Worm (Caenorhabditis elegans) whole organism, early embryonic: ENCODE measurements around the gene K01D12.1.
A peak's percentile ranks its signal among the peaks of the same experiment; 100 is the strongest.

Source experiments
- B0310.2 ChIP-seq: sonication (generic microtip); optimal IDR thresholded peaks from 2 replicates; lab custom pipeline; 2016; ENCODE audit warnings: mild to moderate bottlenecking, missing genetic modification characterization, missing compliant biosample characterization
- F13C5.2 ChIP-seq: sonication (generic microtip); optimal IDR thresholded peaks from 2 replicates; lab custom pipeline; 2017; ENCODE audit warnings: mild to moderate bottlenecking, missing genetic modification characterization, inconsistent platforms, missing compliant biosample characterization
- aly-1 ChIP-seq: sonication (generic microtip); optimal IDR thresholded peaks from 2 replicates; lab custom pipeline; 2016; ENCODE audit warnings: missing genetic modification characterization, missing compliant biosample characterization
- ama-1 ChIP-seq: fragments of 150-350 bp; optimal IDR thresholded peaks from 2 replicates; lab custom pipeline; 2014
- ceh-13 ChIP-seq: fragments of 200-800 bp; sonication (Bioruptor generic); optimal IDR thresholded peaks from 2 replicates; lab custom pipeline; 2018; ENCODE audit warnings: mild to moderate bottlenecking, missing genetic modification characterization, missing compliant biosample characterization
- ceh-36 ChIP-seq: sonication (generic microtip); optimal IDR thresholded peaks from 2 replicates; lab custom pipeline; 2016; ENCODE audit warnings: missing genetic modification characterization, inconsistent platforms, missing compliant biosample characterization
- ets-7 ChIP-seq: sonication (generic microtip); optimal IDR thresholded peaks from 2 replicates; lab custom pipeline; 2016; ENCODE audit warnings: missing genotype, missing genetic modification characterization, missing compliant biosample characterization
- flt-1 ChIP-seq: fragments of 200-800 bp; sonication (Bioruptor generic); IDR thresholded peaks from 2 replicates; pipeline ENCODE4 v1.3.6; 2022; ENCODE audit warnings: missing genetic modification characterization, missing compliant biosample characterization
- hmbx-1 ChIP-seq: sonication (generic microtip); optimal IDR thresholded peaks from 2 replicates; lab custom pipeline; 2016; ENCODE audit warnings: mild to moderate bottlenecking, missing genetic modification characterization, missing compliant biosample characterization
- hmg-4 ChIP-seq: fragments of 200-800 bp; sonication (Bioruptor generic); optimal IDR thresholded peaks from 2 replicates; lab custom pipeline; 2018; ENCODE audit warnings: mild to moderate bottlenecking, missing genetic modification characterization, missing compliant biosample characterization
- hnd-1 ChIP-seq: sonication (generic microtip); optimal IDR thresholded peaks from 2 replicates; lab custom pipeline; 2016; ENCODE audit warnings: missing genetic modification characterization, missing compliant biosample characterization
- pes-1 ChIP-seq: fragments of 200-800 bp; sonication (Bioruptor generic); IDR thresholded peaks from 2 replicates; pipeline ENCODE4 v1.3.6; 2022; ENCODE audit warnings: missing genetic modification reagents, missing genetic modification characterization, missing compliant biosample characterization
- scrt-1 ChIP-seq: fragments of 200-800 bp; sonication (Bioruptor generic); IDR thresholded peaks from 2 replicates; pipeline ENCODE4 v1.3.6; 2022; ENCODE audit warnings: missing genetic modification characterization, missing compliant biosample characterization
- sea-1 ChIP-seq: fragments of 200-800 bp; sonication (Bioruptor generic); conservative IDR thresholded peaks from 2 replicates; pipeline ENCODE4 v1.3.6; 2022; ENCODE audit warnings: missing genetic modification characterization, missing compliant biosample characterization
- tbx-11 ChIP-seq: fragments of 200-800 bp; sonication (Bioruptor generic); IDR thresholded peaks from 2 replicates; pipeline ENCODE4 v1.3.6; 2022; ENCODE audit warnings: missing genetic modification characterization, missing compliant biosample characterization
- tbx-37 ChIP-seq: fragments of 200-800 bp; sonication (Bioruptor generic); conservative IDR thresholded peaks from 2 replicates; pipeline ENCODE4 v1.3.6; 2022; ENCODE audit warnings: missing genetic modification reagents, missing genetic modification characterization, missing compliant biosample characterization
- tra-4 ChIP-seq: sonication (generic microtip); optimal IDR thresholded peaks from 2 replicates; lab custom pipeline; 2017; ENCODE audit warnings: missing genetic modification characterization, missing compliant biosample characterization

Gene K01D12.1

DNA sequence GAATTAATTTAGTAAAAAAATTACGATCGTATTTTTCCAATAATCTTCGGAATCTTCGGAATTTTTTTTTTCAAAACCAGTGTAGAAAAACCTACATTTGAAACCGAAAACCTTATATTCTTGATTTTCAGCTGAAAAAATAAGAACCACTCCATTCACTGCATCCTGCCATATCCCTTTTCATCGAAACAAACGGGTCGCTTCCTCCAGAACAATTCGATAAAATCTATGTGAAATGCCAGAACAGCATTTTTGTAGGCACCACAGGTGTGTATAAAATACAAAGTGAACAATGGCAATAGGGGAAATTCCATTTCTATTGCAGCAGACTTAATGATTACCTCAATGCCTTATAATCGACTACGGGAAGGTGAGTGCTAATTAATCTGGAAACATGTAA is at the start of gene K01D12.1:
Gene K01D12.1 (plus strand): TSS at position 301 of the 400 bp plus-strand sequence.
- TF ChIP-seq ets-7 (no peak), tbx-11 (GFP tag; lab: Robert Waterston, UW) (no peak), sea-1 (GFP tag; lab: Robert Waterston, UW) (no peak), tra-4 (tag; lab: Kevin White, UChicago) (no peak), flt-1 (GFP tag; lab: Robert Waterston, UW) (no peak), F13C5.2 (no peak), hmg-4 (GFP tag; lab: Kevin White, UChicago) (no peak), aly-1 (no peak), hnd-1 (no peak), ama-1 (no peak), tbx-37 (GFP tag; lab: Robert Waterston, UW) (no peak), ceh-36 (tag; lab: Kevin White, UChicago) (no peak), scrt-1 (GFP tag; lab: Robert Waterston, UW) (no peak), ceh-13 (no peak)

DNA sequence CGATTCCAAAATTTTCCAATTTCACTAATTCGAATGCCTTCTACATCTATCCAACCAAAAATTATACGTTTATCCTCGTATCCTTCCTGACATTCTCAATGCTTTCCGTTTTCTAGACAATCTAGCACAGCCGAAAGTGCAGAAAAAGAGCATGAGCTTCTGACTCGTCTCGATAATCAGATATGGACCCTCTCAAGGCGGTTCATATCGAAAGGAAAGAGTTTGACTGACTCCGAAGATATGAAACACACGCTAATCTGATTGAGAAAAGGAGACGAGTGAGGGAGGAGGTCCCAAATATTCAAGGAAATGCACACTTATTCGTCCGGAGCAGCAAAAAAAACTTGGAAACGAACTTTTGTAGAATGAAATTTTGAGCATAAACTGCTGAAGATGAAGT is 48.2 kb upstream of the K01D12.1 start:
- TF ChIP-seq tbx-37 (GFP tag; lab: Robert Waterston, UW) (no peak), hnd-1 (no peak), tbx-11 (GFP tag; lab: Robert Waterston, UW) (no peak), ama-1 (no peak), pes-1 (GFP tag; lab: Robert Waterston, UW) (no peak)

DNA sequence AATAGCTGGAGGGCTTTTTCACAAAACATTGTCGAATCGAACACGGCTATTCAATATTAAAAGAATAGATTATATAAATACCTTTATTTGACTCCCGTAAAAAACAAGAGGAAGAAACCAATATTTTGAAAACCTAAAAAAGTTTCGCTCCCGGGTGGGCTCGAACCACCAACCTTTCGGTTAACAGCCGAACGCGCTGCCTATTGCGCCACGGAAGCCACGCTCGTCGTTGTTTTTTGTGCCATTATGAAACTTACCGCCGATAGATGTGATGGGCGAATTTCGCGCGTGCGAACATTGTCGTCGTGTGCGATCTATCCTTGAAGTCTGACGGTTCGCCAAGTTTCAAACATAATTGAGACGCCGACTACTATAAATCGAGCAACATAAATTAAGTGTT is 45.5 kb upstream of the K01D12.1 start:
- TF ChIP-seq aly-1 (no peak), pes-1 (GFP tag; lab: Robert Waterston, UW) (peak; percentile 82), F13C5.2 (no peak), tbx-11 (GFP tag; lab: Robert Waterston, UW) (no peak; the same call in 1 of the 2 replicates), ama-1 (no peak), ceh-13 (peak; percentile 10), tra-4 (tag; lab: Kevin White, UChicago) (no peak), sea-1 (GFP tag; lab: Robert Waterston, UW) (peak; percentile 69; the same call in 1 of the 2 replicates), hmg-4 (GFP tag; lab: Kevin White, UChicago) (peak; percentile 44), hmbx-1 (no peak), flt-1 (GFP tag; lab: Robert Waterston, UW) (0 out of 2 replicates have a peak, but pooled peaks have one; percentile 50), hnd-1 (peak; percentile 9), ceh-36 (tag; lab: Kevin White, UChicago) (peak; percentile 47), scrt-1 (GFP tag; lab: Robert Waterston, UW) (0 out of 2 replicates have a peak, but pooled peaks have one; percentile 65), tbx-37 (GFP tag; lab: Robert Waterston, UW) (peak; percentile 46; the same call in 1 of the 2 replicates), B0310.2 (tag; lab: Kevin White, UChicago) (no peak)

DNA sequence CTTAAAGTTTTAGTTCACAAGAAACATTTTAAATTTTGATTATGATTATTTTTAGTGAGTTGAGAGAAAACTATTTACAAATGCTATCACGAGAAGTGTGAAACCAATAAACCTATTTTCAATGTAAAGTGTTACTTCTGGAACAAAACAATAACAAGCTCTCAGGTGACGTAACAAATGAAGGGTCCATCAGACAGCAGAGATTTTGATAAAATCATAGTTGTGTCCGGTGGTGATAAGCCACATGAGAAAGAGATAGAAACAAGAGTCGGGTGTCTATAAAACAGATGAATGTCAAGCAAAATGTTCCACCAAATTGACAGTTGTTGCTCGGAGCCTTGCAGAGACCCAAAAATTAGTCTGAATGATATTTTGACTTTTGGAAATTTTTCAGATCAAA is 43.0 kb upstream of the K01D12.1 start:
- TF ChIP-seq flt-1 (GFP tag; lab: Robert Waterston, UW), result no peak
- TF ChIP-seq ama-1, result no peak
- no peak for TF ChIP-seq tra-4 (tag; lab: Kevin White, UChicago)
- TF ChIP-seq pes-1 (GFP tag; lab: Robert Waterston, UW), result no peak
- TF ChIP-seq hmg-4 (GFP tag; lab: Kevin White, UChicago), result no peak
- TF ChIP-seq tbx-11 (GFP tag; lab: Robert Waterston, UW), result no peak
- TF ChIP-seq ceh-36 (tag; lab: Kevin White, UChicago), result no peak
- no peak for TF ChIP-seq F13C5.2
- TF ChIP-seq ets-7, result no peak
- no peak for TF ChIP-seq aly-1
- no peak for TF ChIP-seq hnd-1

DNA sequence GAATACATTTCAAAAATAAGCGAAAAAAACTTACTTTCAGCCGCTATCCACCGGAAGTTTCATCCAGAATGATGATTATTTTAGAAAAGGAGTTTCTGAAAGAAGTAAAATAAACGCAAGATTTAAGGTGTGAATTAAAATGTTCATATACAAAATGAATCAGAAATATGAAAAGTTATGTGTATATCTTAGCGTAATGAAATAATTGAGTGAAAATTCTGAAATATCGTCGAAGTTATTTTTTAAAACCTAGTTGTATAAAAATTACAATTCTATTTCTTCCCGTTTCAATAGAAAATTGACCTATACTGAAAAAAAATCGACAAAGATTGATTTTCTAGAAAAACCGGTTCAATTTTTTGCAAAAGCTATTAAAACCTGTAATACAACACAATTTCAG is 39.5 kb upstream of the K01D12.1 start, which contains the start of gene twk-13:
Gene twk-13 (minus strand): TSS at position 101 of the 400 bp plus-strand sequence.
- no peak for TF ChIP-seq ceh-36 (tag; lab: Kevin White, UChicago)
- no peak for TF ChIP-seq aly-1
- TF ChIP-seq flt-1 (GFP tag; lab: Robert Waterston, UW), result no peak
- no peak for TF ChIP-seq tbx-37 (GFP tag; lab: Robert Waterston, UW)
- no peak for TF ChIP-seq ama-1
- TF ChIP-seq hmbx-1, result no peak
- TF ChIP-seq tra-4 (tag; lab: Kevin White, UChicago), result no peak
- TF ChIP-seq tbx-11 (GFP tag; lab: Robert Waterston, UW), result no peak
- TF ChIP-seq sea-1 (GFP tag; lab: Robert Waterston, UW), result no peak
- TF ChIP-seq ceh-13, result no peak
- TF ChIP-seq hmg-4 (GFP tag; lab: Kevin White, UChicago), result no peak
- TF ChIP-seq hnd-1, result no peak
- no peak for TF ChIP-seq scrt-1 (GFP tag; lab: Robert Waterston, UW)
- no peak for TF ChIP-seq B0310.2 (tag; lab: Kevin White, UChicago)
- TF ChIP-seq F13C5.2, result no peak
- TF ChIP-seq pes-1 (GFP tag; lab: Robert Waterston, UW), result no peak
- TF ChIP-seq ets-7, result no peak

DNA sequence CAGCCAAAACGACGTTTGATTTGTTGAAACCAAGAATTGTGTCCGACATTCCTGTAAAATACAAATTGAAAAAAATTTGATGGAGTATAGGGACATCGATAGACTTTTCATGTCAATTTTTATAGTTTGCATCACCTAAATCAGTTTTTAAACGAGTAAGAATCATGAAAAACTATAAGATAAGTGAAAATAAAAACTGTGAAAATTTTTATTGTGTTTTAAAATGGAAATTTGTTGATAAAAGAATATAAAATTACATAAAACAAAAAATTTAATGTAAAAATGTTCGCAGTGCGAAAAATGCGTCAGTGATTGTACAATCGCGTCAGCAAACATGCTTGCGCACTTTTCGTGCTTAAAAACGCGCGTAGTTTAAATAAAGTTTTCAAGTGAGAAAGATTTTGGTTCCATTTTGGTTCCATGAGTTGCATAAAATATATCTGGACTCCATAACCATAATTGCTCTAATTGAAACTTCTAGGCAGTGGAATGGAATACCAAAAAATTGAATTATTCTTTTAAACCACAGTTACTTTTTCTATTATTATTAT is 33.9 kb upstream of the K01D12.1 start, which contains the start of gene tomm-20:
Gene tomm-20 (minus strand): TSS at position 51 of the 551 bp plus-strand sequence.
- TF ChIP-seq ceh-13 (peak; percentile 2), scrt-1 (GFP tag; lab: Robert Waterston, UW) (peak; percentile 72), tbx-11 (GFP tag; lab: Robert Waterston, UW) (peak; percentile 76), flt-1 (GFP tag; lab: Robert Waterston, UW) (peak; percentile 65; the same call in 1 of the 2 replicates), hmg-4 (GFP tag; lab: Kevin White, UChicago) (no peak), F13C5.2 (peak; percentile 91), aly-1 (no peak), sea-1 (GFP tag; lab: Robert Waterston, UW) (no peak), tra-4 (tag; lab: Kevin White, UChicago) (no peak), hmbx-1 (peak; percentile 2), ama-1 (no peak), tbx-37 (GFP tag; lab: Robert Waterston, UW) (peak; percentile 50; the same call in 1 of the 2 replicates), B0310.2 (tag; lab: Kevin White, UChicago) (no peak), ceh-36 (tag; lab: Kevin White, UChicago) (peak; percentile 36), hnd-1 (peak; percentile 29), ets-7 (no peak), pes-1 (GFP tag; lab: Robert Waterston, UW) (peak; percentile 60; the same call in 1 of the 2 replicates)

DNA sequence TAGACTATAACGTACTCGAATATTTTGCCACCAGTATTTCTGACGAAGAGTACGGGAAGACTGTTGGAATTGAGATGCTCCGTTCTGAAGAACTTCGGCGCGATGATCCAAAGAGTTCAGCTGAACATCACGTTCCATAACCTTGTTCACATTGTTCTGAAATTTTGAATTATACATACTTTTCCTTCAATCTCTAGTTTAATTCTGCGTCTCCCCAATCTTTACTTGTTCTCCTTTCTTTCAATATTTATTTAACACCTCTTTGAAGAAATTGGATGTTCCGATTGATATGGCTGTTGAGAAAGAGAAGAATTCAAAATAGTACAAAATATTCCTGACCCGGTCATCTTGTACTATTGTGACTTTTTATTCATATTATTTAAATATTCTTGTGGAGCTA is 32.5 kb upstream of the K01D12.1 start, which contains the start of gene F23H12.3:
Gene F23H12.3 (plus strand): TSS at position 301 of the 400 bp plus-strand sequence.
- TF ChIP-seq F13C5.2, result no peak
- TF ChIP-seq ets-7, result no peak
- TF ChIP-seq tbx-37 (GFP tag; lab: Robert Waterston, UW), result no peak
- TF ChIP-seq ceh-13, result no peak
- TF ChIP-seq hnd-1, result no peak
- TF ChIP-seq B0310.2 (tag; lab: Kevin White, UChicago), result no peak
- no peak for TF ChIP-seq hmg-4 (GFP tag; lab: Kevin White, UChicago)
- no peak for TF ChIP-seq ceh-36 (tag; lab: Kevin White, UChicago)
- TF ChIP-seq aly-1, result no peak
- no peak for TF ChIP-seq hmbx-1
- TF ChIP-seq pes-1 (GFP tag; lab: Robert Waterston, UW), result no peak
- TF ChIP-seq ama-1, result no peak
- TF ChIP-seq tbx-11 (GFP tag; lab: Robert Waterston, UW), result no peak
- TF ChIP-seq sea-1 (GFP tag; lab: Robert Waterston, UW), result no peak
- TF ChIP-seq tra-4 (tag; lab: Kevin White, UChicago), result no peak
